Fruit fly (Drosophila melanogaster): ENCODE results near the gene Gs2.

Gs2 gene

DNA sequence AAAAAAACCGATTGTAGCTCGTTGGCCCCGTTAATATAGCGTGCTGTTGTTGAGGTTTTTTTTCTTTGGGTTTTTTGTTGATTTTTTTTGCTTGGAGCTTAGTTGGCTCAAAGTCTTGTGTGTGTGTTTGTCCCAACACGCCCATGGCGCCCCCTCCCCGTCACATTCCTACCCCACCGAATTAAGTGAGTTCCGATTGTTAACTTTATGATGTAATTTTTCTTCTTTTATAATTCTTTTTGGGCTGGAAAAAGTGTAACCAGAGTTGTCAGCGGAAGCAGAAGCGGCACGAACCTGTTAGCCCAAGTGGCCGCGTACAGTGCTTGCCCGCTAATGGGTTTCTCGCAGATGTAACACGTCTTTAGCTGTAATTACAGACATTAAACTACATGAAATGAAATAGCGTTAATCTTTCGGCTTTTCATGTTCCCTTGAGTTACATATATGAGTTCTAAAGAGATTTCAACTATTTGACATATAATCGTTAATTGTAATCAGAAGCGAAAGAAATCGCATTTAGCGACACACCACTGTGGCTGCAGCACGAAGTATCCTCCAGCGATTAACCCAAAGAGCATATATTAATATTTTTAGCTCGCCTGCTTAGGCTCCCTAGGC is 29.5 kb upstream of the Gs2 start:
- no peak for TF ChIP-seq h (optimal IDR thresholded peaks at IDR 0.05)
- no peak for TF ChIP-seq psq (optimal IDR thresholded peaks at IDR 0.05)
- no peak for TF ChIP-seq ttk (optimal IDR thresholded peaks at IDR 0.05)
- TF ChIP-seq Myc (optimal IDR thresholded peaks at IDR 0.05): no peak

DNA sequence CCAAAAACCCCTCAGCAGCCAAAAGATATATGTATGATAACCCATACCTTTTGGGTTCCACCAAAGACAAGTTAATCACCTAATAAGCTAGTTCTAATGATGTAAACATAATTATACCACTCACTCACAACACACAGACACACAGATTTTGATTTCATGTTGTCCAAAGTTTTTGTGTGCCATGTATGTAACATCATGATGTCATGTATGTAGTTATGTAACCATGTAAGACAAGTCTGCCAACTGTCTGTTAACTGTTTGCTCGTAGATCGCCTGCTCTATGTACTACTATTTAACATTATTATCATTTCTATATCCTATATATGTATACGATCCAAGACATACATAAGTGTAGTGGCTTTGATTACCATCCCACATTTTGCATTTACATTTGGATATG is 18.4 kb upstream of the Gs2 start:
- TF ChIP-seq insv (optimal IDR thresholded peaks at IDR 0.05): no peak
- no peak for TF ChIP-seq Myc (optimal IDR thresholded peaks at IDR 0.05)
- no peak for TF ChIP-seq psq (optimal IDR thresholded peaks at IDR 0.05)

DNA sequence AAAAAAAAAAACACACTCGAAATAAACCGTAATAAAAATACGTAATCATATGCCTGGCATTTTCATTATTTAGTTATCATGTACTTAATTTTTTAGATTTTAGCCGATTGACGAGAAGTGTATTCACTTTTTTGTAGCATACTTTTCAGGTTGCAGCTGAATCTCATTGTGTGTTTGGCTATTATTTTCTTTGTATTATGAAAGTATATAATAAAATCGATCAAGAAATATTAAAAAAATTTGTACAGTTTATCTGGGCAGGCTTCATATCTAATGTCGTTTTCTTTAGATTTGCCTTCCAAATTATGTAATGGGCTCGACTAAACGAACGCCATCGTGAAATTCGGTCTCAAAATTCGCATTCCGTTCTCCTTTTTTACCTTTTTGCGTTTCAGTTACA is 13.0 kb upstream of the Gs2 start, which contains the start of gene CG15196:
Gene CG15196, plus strand, starts transcription at position 301 of the 400 bp plus-strand sequence.
- no peak for TF ChIP-seq ttk (optimal IDR thresholded peaks at IDR 0.05)
- no peak for TF ChIP-seq h (optimal IDR thresholded peaks at IDR 0.05)
- no peak for TF ChIP-seq Myc (optimal IDR thresholded peaks at IDR 0.05)
- no peak for TF ChIP-seq psq (optimal IDR thresholded peaks at IDR 0.05)
- no peak for TF ChIP-seq insv (optimal IDR thresholded peaks at IDR 0.05)
- TF ChIP-seq Sin3A (optimal IDR thresholded peaks at IDR 0.05): no peak

DNA sequence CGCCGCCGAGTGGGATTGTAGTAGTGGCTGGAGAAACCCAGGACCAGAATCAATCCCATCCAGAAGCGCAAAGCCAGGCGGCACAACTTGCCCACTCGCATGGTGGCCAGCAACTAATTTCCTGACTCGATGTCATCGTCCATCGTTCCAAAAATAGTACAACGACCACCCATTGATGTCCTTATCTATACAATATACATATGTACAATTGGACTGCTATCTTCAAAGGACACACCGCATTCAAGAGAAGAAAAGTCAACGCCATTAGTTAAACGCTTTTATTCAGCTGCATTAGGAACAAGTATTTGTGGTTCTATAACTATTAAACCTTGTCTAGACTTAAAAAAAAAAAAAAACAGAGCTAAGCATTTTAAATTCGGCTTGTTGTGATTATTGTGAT is 9.5 kb upstream of the Gs2 start, which contains the start of gene Gr10b:
Gene Gr10b, minus strand, starts transcription at position 101 of the 400 bp plus-strand sequence.
- TF ChIP-seq Myc (optimal IDR thresholded peaks at IDR 0.05) (no peak), ttk (optimal IDR thresholded peaks at IDR 0.05) (no peak), insv (optimal IDR thresholded peaks at IDR 0.05) (no peak), h (optimal IDR thresholded peaks at IDR 0.05) (no peak), Sin3A (optimal IDR thresholded peaks at IDR 0.05) (no peak), psq (optimal IDR thresholded peaks at IDR 0.05) (no peak)

DNA sequence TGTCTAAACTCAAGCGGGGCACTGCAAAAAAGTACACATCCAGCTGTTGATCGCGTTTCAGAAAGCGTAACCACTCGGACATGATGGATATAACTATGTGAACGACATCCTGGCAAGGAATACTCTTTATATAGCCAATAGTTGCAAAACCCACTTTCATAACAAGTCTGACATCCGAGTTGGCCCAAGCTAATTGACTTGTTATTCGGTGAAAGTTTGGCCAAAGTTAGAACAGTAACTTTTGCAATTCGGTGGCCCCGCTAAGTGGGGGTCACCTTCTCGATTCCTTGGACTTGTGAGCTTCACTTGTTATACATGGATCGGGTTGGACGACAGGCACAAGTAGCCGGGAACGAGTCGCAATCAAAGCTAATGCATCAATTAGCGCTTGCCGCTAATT is 5.3 kb upstream of the Gs2 start, which contains the start of the genes Gr10a and Or10a:
Gene Gr10a, minus strand, starts transcription at position 101 of the 400 bp plus-strand sequence.
Gene Or10a, minus strand, starts transcription at position 101 of the 400 bp plus-strand sequence.
- no peak for TF ChIP-seq insv (optimal IDR thresholded peaks at IDR 0.05)
- no peak for TF ChIP-seq ttk (optimal IDR thresholded peaks at IDR 0.05)
- TF ChIP-seq Myc (optimal IDR thresholded peaks at IDR 0.05): no peak
- no peak for TF ChIP-seq psq (optimal IDR thresholded peaks at IDR 0.05)
- no peak for TF ChIP-seq Sin3A (optimal IDR thresholded peaks at IDR 0.05)
- TF ChIP-seq h (optimal IDR thresholded peaks at IDR 0.05): no peak

DNA sequence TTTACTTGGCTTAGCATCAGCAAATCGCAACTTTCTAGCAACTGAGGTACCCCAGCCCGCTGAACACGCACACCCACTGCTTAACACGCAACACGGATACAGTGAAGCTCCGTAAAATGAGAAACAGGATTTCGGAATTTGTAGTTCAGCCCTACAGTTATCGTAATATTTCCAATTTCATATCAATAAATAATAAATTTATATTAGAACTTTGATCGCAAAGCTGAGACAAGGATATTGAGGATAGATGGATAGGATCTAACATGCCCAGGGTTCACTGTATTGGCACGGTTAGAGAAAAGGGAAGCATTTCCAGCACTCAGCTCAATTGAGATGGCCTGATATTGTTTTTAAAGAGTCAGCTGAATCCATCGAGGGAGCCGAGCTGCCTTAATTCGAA is 3.4 kb upstream of the Gs2 start:
- TF ChIP-seq psq (optimal IDR thresholded peaks at IDR 0.05): no peak
- no peak for TF ChIP-seq Sin3A (optimal IDR thresholded peaks at IDR 0.05)
- TF ChIP-seq h (optimal IDR thresholded peaks at IDR 0.05): no peak
- no peak for TF ChIP-seq Myc (optimal IDR thresholded peaks at IDR 0.05)
- no peak for TF ChIP-seq ttk (optimal IDR thresholded peaks at IDR 0.05)
- no peak for TF ChIP-seq insv (optimal IDR thresholded peaks at IDR 0.05)

DNA sequence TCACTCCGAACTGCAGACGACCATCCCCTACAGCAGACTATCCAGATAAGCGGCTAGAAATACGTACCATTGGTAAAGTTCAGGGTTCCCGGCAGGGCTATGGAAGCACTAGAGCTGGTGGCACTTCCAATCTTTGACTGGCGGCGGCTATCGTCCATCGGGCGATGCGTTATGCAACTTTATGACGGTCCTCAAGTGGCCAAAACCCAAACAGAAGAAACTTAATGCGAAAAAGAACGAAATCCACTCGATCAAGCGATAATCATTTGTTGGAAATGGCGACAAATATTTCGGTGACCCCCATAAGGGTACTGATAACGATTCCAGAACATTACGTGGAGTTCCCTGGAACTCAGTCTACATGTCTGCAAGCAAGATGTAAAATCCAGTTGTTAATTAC is 2.7 kb upstream of the Gs2 start:
- TF ChIP-seq psq (optimal IDR thresholded peaks at IDR 0.05): no peak
- TF ChIP-seq insv (optimal IDR thresholded peaks at IDR 0.05): no peak
- no peak for TF ChIP-seq Myc (optimal IDR thresholded peaks at IDR 0.05)

DNA sequence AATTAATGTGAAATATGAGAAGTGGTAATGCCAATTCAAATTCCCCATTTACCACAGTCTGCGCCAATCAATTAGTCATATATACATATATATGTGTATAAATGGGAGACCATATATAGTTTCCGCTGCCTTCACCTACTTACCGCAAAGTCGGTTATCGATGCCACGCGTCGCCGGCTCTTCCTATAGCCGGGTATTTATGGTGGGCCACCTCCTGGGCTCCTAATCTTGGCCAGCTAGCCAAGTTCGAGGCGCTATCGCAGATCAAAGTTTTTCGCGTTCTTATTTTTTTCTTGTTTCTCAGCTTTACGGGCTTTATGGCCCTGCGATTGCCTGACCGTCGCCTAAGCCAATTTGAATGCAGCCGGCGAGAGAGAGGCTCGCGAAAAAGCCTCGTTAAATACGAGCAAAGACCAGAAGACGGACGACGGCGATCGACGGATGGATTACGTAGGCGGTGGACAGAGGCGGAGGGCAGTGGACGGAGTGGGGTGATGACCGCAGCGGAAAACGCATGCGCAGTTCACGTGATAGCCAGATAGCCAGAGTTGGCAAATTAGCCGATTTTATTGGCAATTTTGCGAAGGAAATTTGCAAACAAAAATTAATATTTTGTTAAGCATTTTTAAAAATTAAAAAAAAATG is 1.8 kb upstream of the Gs2 start:
- TF ChIP-seq h (optimal IDR thresholded peaks at IDR 0.05): no peak
- no peak for TF ChIP-seq ttk (optimal IDR thresholded peaks at IDR 0.05)
- TF ChIP-seq Myc (optimal IDR thresholded peaks at IDR 0.05): no peak
- TF ChIP-seq Sin3A (optimal IDR thresholded peaks at IDR 0.05): no peak
- no peak for TF ChIP-seq insv (optimal IDR thresholded peaks at IDR 0.05)
- TF ChIP-seq psq (optimal IDR thresholded peaks at IDR 0.05): no peak

DNA sequence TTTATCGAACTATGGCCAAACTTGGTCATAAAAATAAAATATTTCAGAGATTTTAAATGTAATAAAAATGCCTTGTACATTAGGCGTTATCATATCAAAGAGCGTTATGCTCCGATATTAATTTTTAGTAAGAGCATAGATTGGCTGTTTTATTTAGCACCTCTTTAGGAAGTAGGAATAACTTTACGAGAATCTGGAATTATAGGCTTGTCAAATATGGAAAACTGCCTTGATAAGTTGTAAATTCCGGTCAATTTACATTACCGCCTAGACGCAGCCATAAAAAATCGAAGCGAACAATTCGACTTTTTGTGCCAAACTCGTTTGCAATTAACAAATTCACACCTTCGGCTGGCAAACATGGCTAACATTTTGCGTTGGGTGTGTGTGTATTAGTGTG is 561 bp upstream of the Gs2 start:
- TF ChIP-seq ttk (optimal IDR thresholded peaks at IDR 0.05): no peak

DNA sequence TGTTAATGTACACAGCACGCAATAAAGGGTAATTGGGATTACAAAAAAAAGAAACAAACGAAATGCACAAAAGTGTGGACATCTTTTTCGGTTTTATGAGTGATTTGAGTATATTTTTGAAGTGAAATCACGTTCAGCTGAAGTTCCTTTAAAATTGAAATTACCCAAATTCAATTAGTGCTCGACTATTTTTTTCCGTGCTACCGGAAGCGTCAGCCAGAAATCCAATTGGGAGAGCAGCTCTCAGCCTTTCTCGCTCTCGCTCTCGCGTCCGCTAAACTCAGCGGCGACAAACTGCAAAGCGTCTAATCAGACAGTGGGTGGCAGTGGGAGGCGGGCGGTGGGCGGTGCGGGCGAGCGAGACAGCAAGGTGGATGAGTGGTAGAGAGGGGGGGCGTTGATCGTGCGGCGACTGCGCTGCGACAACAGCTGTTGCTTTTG is 665 bp downstream of the Gs2 start:
- TF ChIP-seq Sin3A (optimal IDR thresholded peaks at IDR 0.05) (no peak), insv (optimal IDR thresholded peaks at IDR 0.05) (no peak), Myc (optimal IDR thresholded peaks at IDR 0.05) (no peak)

DNA sequence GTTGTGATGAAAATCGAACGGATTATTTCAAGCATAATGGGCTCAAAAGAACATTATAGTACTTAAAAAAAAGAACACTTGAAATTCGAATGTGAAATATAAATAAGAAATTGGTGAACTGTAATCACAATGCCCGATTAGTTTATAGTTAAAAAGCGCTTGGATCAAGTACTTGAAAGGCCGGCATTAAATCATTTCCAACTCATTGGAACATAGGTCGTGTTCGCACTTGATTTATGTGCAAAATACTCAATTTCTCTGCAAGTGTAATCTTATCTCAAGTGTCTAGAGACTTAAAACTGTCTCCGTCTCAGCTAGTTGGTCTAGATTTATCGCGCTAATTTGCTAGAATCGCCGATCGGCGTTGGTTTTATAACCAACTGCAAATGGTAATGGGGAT is 1.9 kb downstream of the Gs2 start:
- TF ChIP-seq ttk (optimal IDR thresholded peaks at IDR 0.05) (no peak), Myc (optimal IDR thresholded peaks at IDR 0.05) (no peak), Sin3A (optimal IDR thresholded peaks at IDR 0.05) (no peak), psq (optimal IDR thresholded peaks at IDR 0.05) (no peak), insv (optimal IDR thresholded peaks at IDR 0.05) (no peak), h (optimal IDR thresholded peaks at IDR 0.05) (no peak)

DNA sequence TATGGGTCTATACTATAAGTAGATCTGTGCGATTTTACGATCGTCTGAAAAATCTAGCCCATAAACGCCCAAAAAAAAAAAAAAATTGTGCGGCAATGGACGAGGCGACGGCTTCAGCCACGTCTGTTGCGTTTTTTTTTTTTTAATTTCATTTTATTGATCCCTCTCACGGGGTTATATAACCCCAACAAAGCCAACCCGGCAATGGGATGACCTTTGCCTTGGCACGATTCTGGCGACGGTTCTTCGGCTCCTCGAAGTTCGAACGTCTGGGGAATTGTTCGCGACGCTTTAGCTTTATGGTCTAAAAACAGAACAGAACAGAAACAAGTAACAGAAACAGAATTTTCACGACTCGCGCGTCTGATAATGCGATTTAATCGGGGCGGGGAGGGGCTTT is 2.8 kb downstream of the Gs2 start:
- TF ChIP-seq insv (optimal IDR thresholded peaks at IDR 0.05): no peak
- TF ChIP-seq ttk (optimal IDR thresholded peaks at IDR 0.05): no peak
- no peak for TF ChIP-seq psq (optimal IDR thresholded peaks at IDR 0.05)
- no peak for TF ChIP-seq Sin3A (optimal IDR thresholded peaks at IDR 0.05)
- TF ChIP-seq h (optimal IDR thresholded peaks at IDR 0.05): no peak
- no peak for TF ChIP-seq Myc (optimal IDR thresholded peaks at IDR 0.05)

DNA sequence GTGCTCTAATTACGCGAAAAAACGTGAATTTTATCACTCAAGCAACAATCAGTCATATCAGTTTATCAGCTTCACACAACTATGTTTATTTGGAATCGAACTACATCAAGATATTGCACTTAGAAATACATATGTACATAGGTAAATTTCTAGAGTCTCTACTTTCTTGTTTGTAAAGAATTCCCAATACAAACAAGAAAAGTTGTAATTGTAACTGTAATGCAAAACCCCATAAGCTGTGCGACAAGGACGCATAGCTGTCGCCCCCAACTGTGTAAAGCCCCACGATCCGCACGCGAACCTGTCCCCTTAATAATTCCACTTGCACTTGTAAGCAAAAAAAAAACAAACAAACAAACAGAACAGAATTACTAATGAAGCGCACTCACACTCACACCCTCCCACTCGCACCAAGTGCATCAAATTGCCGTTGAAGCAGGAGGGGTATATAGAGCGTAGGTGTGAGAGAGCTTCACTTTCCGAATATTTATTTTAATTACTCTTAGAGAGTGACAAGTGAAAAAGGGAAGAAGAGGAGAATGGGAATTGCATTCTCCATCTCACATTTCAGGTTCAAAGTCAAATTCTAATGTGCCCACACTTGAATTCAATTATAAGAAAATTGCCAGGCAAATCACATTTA is 3.4 kb downstream of the Gs2 start:
- TF ChIP-seq insv (optimal IDR thresholded peaks at IDR 0.05) (no peak), Sin3A (optimal IDR thresholded peaks at IDR 0.05) (no peak), h (optimal IDR thresholded peaks at IDR 0.05) (no peak), ttk (optimal IDR thresholded peaks at IDR 0.05) (no peak), Myc (optimal IDR thresholded peaks at IDR 0.05) (no peak), psq (optimal IDR thresholded peaks at IDR 0.05) (no peak)

Data from Kc167 (cell line).